Worm (Caenorhabditis elegans) whole organism, early embryonic: ENCODE results near the gene subs-4.

ENCODE experiments used
- B0310.2 ChIP-seq: sonication (generic microtip); optimal IDR thresholded peaks from 2 replicates; lab custom pipeline; 2016; ENCODE audit warnings: mild to moderate bottlenecking, missing genetic modification characterization, missing compliant biosample characterization
- aly-1 ChIP-seq: sonication (generic microtip); optimal IDR thresholded peaks from 2 replicates; lab custom pipeline; 2016; ENCODE audit warnings: missing genetic modification characterization, missing compliant biosample characterization
- ama-1 ChIP-seq: fragments of 150-350 bp; optimal IDR thresholded peaks from 2 replicates; lab custom pipeline; 2014
- hmbx-1 ChIP-seq: sonication (generic microtip); optimal IDR thresholded peaks from 2 replicates; lab custom pipeline; 2016; ENCODE audit warnings: mild to moderate bottlenecking, missing genetic modification characterization, missing compliant biosample characterization
- hmg-4 ChIP-seq: fragments of 200-800 bp; sonication (Bioruptor generic); optimal IDR thresholded peaks from 2 replicates; lab custom pipeline; 2018; ENCODE audit warnings: mild to moderate bottlenecking, missing genetic modification characterization, missing compliant biosample characterization
- pes-1 ChIP-seq: fragments of 200-800 bp; sonication (Bioruptor generic); IDR thresholded peaks from 2 replicates; pipeline ENCODE4 v1.3.6; 2022; ENCODE audit warnings: missing genetic modification reagents, missing genetic modification characterization, missing compliant biosample characterization
- scrt-1 ChIP-seq: fragments of 200-800 bp; sonication (Bioruptor generic); IDR thresholded peaks from 2 replicates; pipeline ENCODE4 v1.3.6; 2022; ENCODE audit warnings: missing genetic modification characterization, missing compliant biosample characterization

ce11 chrIII:11361394-11361793 lies 20.6 kb upstream of the subs-4 start:
- TF ChIP-seq ama-1 (lab: Kevin White, UChicago) (no peak), aly-1 (tag; lab: Kevin White, UChicago) (no peak), hmbx-1 (tag; lab: Kevin White, UChicago) (no peak), hmg-4 (GFP tag; lab: Kevin White, UChicago) (no peak), B0310.2 (tag; lab: Kevin White, UChicago) (no peak), scrt-1 (GFP tag; lab: Robert Waterston, UW) (no peak), pes-1 (GFP tag; lab: Robert Waterston, UW) (no peak)
